Fruit fly (Drosophila melanogaster) whole organism, embryonic: ENCODE data around the gene bab1.

ENCODE experiments used
- Adf1 ChIP-seq: fragments of 200-800 bp; sonication (Bioruptor generic); IDR thresholded peaks from 2 replicates; pipeline ENCODE4 v1.3.6; 2022; ENCODE audit warnings: missing biosample characterization, missing genetic modification characterization
- Awh ChIP-seq: fragments of 200-800 bp; sonication (Bioruptor generic); IDR thresholded peaks from 2 replicates; pipeline ENCODE4, ENCODE4 v1.3.6; 2022; ENCODE audit warnings: missing biosample characterization, missing genetic modification characterization
- CG10267 ChIP-seq: fragments of 200-800 bp; sonication (Bioruptor generic); optimal IDR thresholded peaks from 2 replicates; lab custom pipeline; 2018; ENCODE audit warnings: missing biosample characterization, mild to moderate bottlenecking, missing genetic modification characterization, moderate library complexity
- CG10366 ChIP-seq: fragments of 200-800 bp; sonication (Bioruptor generic); IDR thresholded peaks from 2 replicates; pipeline ENCODE4 v1.3.6; 2022; ENCODE audit warnings: missing biosample characterization, missing genetic modification characterization
- CG11723 ChIP-seq: fragments of 200-800 bp; sonication (Bioruptor generic); optimal IDR thresholded peaks from 2 replicates; lab custom pipeline; 2017; ENCODE audit warnings: missing biosample characterization, mild to moderate bottlenecking, missing genetic modification characterization
- CG12071 ChIP-seq: fragments of 200-800 bp; sonication (Bioruptor generic); optimal IDR thresholded peaks from 3 replicates; lab custom pipeline; 2018; ENCODE audit warnings: missing biosample characterization, mild to moderate bottlenecking, missing genetic modification characterization
- CG14050 ChIP-seq: fragments of 200-800 bp; sonication (Bioruptor generic); IDR thresholded peaks from 3 replicates; pipeline ENCODE4 v1.3.6; 2022; ENCODE audit warnings: missing biosample characterization, missing genetic modification characterization
- CG15269 ChIP-seq: fragments of 200-800 bp; sonication (Bioruptor generic); optimal IDR thresholded peaks from 2 replicates; lab custom pipeline; 2018; ENCODE audit warnings: missing biosample characterization, mild to moderate bottlenecking, missing genetic modification characterization, moderate library complexity
- CG17328 ChIP-seq: fragments of 200-800 bp; sonication (Bioruptor generic); IDR thresholded peaks from 2 replicates; pipeline ENCODE4 v1.3.6; 2022; ENCODE audit warnings: missing biosample characterization, missing genetic modification characterization
- CG17359 ChIP-seq: fragments of 200-800 bp; sonication (Bioruptor generic); optimal IDR thresholded peaks from 3 replicates; lab custom pipeline; 2018; ENCODE audit warnings: missing biosample characterization, mild to moderate bottlenecking, missing genetic modification characterization, moderate library complexity
- CG30020 ChIP-seq: fragments of 200-800 bp; optimal IDR thresholded peaks from 2 replicates; lab custom pipeline; 2019; ENCODE audit warnings: missing biosample characterization, mild to moderate bottlenecking, missing genetic modification characterization, moderate library complexity
- CG8765 ChIP-seq: fragments of 200-800 bp; sonication (Bioruptor generic); IDR thresholded peaks from 2 replicates; pipeline ENCODE4 v1.3.6; 2022; ENCODE audit warnings: missing biosample characterization, missing genetic modification characterization
- CG9609 ChIP-seq: fragments of 200-800 bp; sonication (Bioruptor generic); optimal IDR thresholded peaks from 3 replicates; lab custom pipeline; 2016; ENCODE audit warnings: missing biosample characterization, missing genetic modification characterization
- CG9932 ChIP-seq: fragments of 200-800 bp; sonication (Bioruptor generic); IDR thresholded peaks from 2 replicates; pipeline ENCODE4 v1.3.6; 2022; ENCODE audit warnings: missing biosample characterization, missing genetic modification characterization
- CkIIα-i1 ChIP-seq: fragments of 200-800 bp; sonication (Bioruptor generic); IDR thresholded peaks from 2 replicates; pipeline ENCODE4 v1.3.6; 2022; ENCODE audit warnings: missing biosample characterization, missing genetic modification characterization
- D ChIP-seq, 2 experiments: fragments of 200-800 bp in 1 of 2; fragments of >200 bp in 1 of 2; sonication (Bioruptor generic) in 1 of 2; optimal IDR thresholded peaks; 2 replicates in 1 of 2; 3 replicates in 1 of 2; lab custom pipeline; 2017; ENCODE audit warnings: mild to moderate bottlenecking in 1 of 2, missing biosample characterization in 1 of 2, missing genetic modification characterization in 1 of 2, missing genetic modification reagents in 1 of 2
- Dad ChIP-seq: fragments of 200-800 bp; sonication (Bioruptor generic); optimal IDR thresholded peaks from 3 replicates; lab custom pipeline; 2016; ENCODE audit warnings: missing biosample characterization, missing genetic modification characterization
- Dp ChIP-seq: fragments of 200-800 bp; sonication (Bioruptor generic); optimal IDR thresholded peaks from 2 replicates; lab custom pipeline; 2018; ENCODE audit warnings: missing biosample characterization, mild to moderate bottlenecking, missing genetic modification characterization, moderate library complexity
- Hmr ChIP-seq: fragments of 200-800 bp; sonication (Bioruptor generic); optimal IDR thresholded peaks from 3 replicates; lab custom pipeline; 2017; ENCODE audit warnings: mild to moderate bottlenecking, missing biosample characterization, missing genetic modification reagents, missing genetic modification characterization
- NK7.1 ChIP-seq: fragments of 200-800 bp; sonication (Bioruptor generic); optimal IDR thresholded peaks from 3 replicates; lab custom pipeline; 2016; ENCODE audit warnings: missing biosample characterization, missing genetic modification characterization
- Vsx1 ChIP-seq: fragments of 200-800 bp; sonication (Bioruptor generic); optimal IDR thresholded peaks from 2 replicates; lab custom pipeline; 2017; ENCODE audit warnings: missing biosample characterization, mild to moderate bottlenecking, missing genetic modification characterization, missing genetic modification reagents
- ash1 ChIP-seq: fragments of 200-800 bp; sonication (Bioruptor generic); optimal IDR thresholded peaks from 2 replicates; lab custom pipeline; 2018; ENCODE audit warnings: missing biosample characterization, mild to moderate bottlenecking, missing genetic modification characterization
- caup ChIP-seq: fragments of 200-800 bp; sonication (Bioruptor generic); optimal IDR thresholded peaks from 3 replicates; lab custom pipeline; 2017; ENCODE audit warnings: missing biosample characterization, mild to moderate bottlenecking, missing genetic modification characterization, moderate library complexity; ENCODE audit not compliant: severe bottlenecking
- chn ChIP-seq: fragments of 200-800 bp; sonication (Bioruptor generic); optimal IDR thresholded peaks from 2 replicates; lab custom pipeline; 2016; ENCODE audit warnings: missing biosample characterization, missing genetic modification characterization
- crol ChIP-seq: fragments of 200-800 bp; sonication (Bioruptor generic); IDR thresholded peaks from 2 replicates; pipeline ENCODE4 v1.3.6; 2022; ENCODE audit warnings: missing biosample characterization, missing genetic modification characterization
- ems ChIP-seq: fragments of 200-800 bp; sonication (Bioruptor generic); optimal IDR thresholded peaks from 3 replicates; lab custom pipeline; 2016; ENCODE audit warnings: missing biosample characterization, missing genetic modification characterization
- eve ChIP-seq, 2 experiments: fragments of >200 bp; optimal IDR thresholded peaks; 2 replicates each; lab custom pipeline; 2017; ENCODE audit warnings: missing biosample characterization in 2 of 2, missing genetic modification characterization in 2 of 2
- fd64A ChIP-seq: fragments of 200-800 bp; sonication (Bioruptor generic); optimal IDR thresholded peaks from 3 replicates; lab custom pipeline; 2018; ENCODE audit warnings: missing biosample characterization, mild to moderate bottlenecking, missing genetic modification characterization
- gem ChIP-seq: fragments of 200-800 bp; sonication (Bioruptor generic); optimal IDR thresholded peaks from 2 replicates; lab custom pipeline; 2019; ENCODE audit warnings: missing biosample characterization, mild to moderate bottlenecking, missing genetic modification characterization, moderate library complexity
- gsb ChIP-seq: fragments of 200-800 bp; sonication (Bioruptor generic); IDR thresholded peaks from 2 replicates; pipeline ENCODE4 v1.3.6; 2022; ENCODE audit warnings: missing biosample characterization, missing genetic modification characterization
- ham ChIP-seq: fragments of 200-800 bp; sonication (Bioruptor generic); IDR thresholded peaks from 2 replicates; pipeline ENCODE4 v1.3.6; 2022; ENCODE audit warnings: missing biosample characterization, missing genetic modification characterization
- hbn ChIP-seq: fragments of 200-800 bp; sonication (Bioruptor generic); IDR thresholded peaks from 2 replicates; pipeline ENCODE4 v1.3.6; 2022; ENCODE audit warnings: missing biosample characterization, missing genetic modification characterization; ENCODE audit not compliant: partially characterized antibody
- hkb ChIP-seq, 2 experiments: fragments of 200-800 bp in 1 of 2; fragments of >200 bp in 1 of 2; sonication (Bioruptor generic) in 1 of 2; IDR thresholded peaks in 1 of 2; optimal IDR thresholded peaks in 1 of 2; 2 replicates each; pipeline versions ENCODE4 v1.3.6 to Lab custom; 2017 to 2022; ENCODE audit warnings: missing biosample characterization in 1 of 2, missing genetic modification characterization in 1 of 2
- jing ChIP-seq: fragments of 200-800 bp; sonication (Bioruptor generic); optimal IDR thresholded peaks from 2 replicates; lab custom pipeline; 2018; ENCODE audit warnings: missing biosample characterization, mild to moderate bottlenecking, missing genetic modification characterization
- klu ChIP-seq: fragments of 200-800 bp; sonication (Bioruptor generic); IDR thresholded peaks from 2 replicates; pipeline ENCODE4 v1.3.6; 2022; ENCODE audit warnings: missing biosample characterization, missing genetic modification characterization
- lola ChIP-seq, 3 experiments: fragments of >200 bp in 2 of 3; fragments of 200-800 bp in 1 of 3; sonication (Bioruptor generic) in 1 of 3; optimal IDR thresholded peaks; 2 replicates each; lab custom pipeline; 2017 to 2019; ENCODE audit warnings: missing biosample characterization in 3 of 3, missing genetic modification characterization in 3 of 3, mild to moderate bottlenecking in 1 of 3, moderate library complexity in 1 of 3
- org-1 ChIP-seq: fragments of 200-800 bp; sonication (Bioruptor generic); optimal IDR thresholded peaks from 2 replicates; lab custom pipeline; 2017; ENCODE audit warnings: missing biosample characterization, missing genetic modification characterization
- shn ChIP-seq: fragments of 200-800 bp; sonication (Bioruptor generic); optimal IDR thresholded peaks from 3 replicates; lab custom pipeline; 2016; ENCODE audit warnings: missing biosample characterization, missing genetic modification characterization
- slbo ChIP-seq: fragments of 200-800 bp; sonication (Bioruptor generic); IDR thresholded peaks from 2 replicates; pipeline ENCODE4 v1.3.6; 2022; ENCODE audit warnings: missing biosample characterization, missing genetic modification characterization
- sr ChIP-seq: fragments of 200-800 bp; sonication (Bioruptor generic); IDR thresholded peaks from 3 replicates; pipeline ENCODE4 v1.3.6; 2022; ENCODE audit warnings: missing biosample characterization, missing genetic modification characterization
- unc-4 ChIP-seq: fragments of 200-800 bp; sonication (Bioruptor generic); IDR thresholded peaks from 2 replicates; pipeline ENCODE4 v1.3.6; 2022; ENCODE audit warnings: missing biosample characterization, missing genetic modification characterization; ENCODE audit not compliant: partially characterized antibody
- unpg ChIP-seq: fragments of 200-800 bp; sonication (Bioruptor generic); optimal IDR thresholded peaks from 3 replicates; lab custom pipeline; 2018; ENCODE audit warnings: missing biosample characterization, mild to moderate bottlenecking, missing genetic modification characterization, moderate library complexity
- vnd ChIP-seq: fragments of 200-800 bp; sonication (Bioruptor generic); IDR thresholded peaks from 3 replicates; pipeline ENCODE4 v1.3.6; 2022; ENCODE audit warnings: missing biosample characterization, missing genetic modification characterization; ENCODE audit not compliant: partially characterized antibody
- wor ChIP-seq: fragments of 200-800 bp; sonication (Bioruptor generic); IDR thresholded peaks from 2 replicates; pipeline ENCODE4 v1.3.6; 2022; ENCODE audit warnings: missing biosample characterization, missing genetic modification characterization
- zen2 ChIP-seq: fragments of 200-800 bp; sonication (Bioruptor generic); IDR thresholded peaks from 3 replicates; pipeline ENCODE4 v1.3.6; 2022; ENCODE audit warnings: missing biosample characterization, missing genetic modification characterization; ENCODE audit not compliant: partially characterized antibody

The bab1 gene

dm6 chr3L:1010969-1011368 lies 89.9 kb downstream of the bab1 start (continued):
- no peak for TF ChIP-seq unpg
- TF ChIP-seq Hmr (GFP tag; lab: Kevin White, UChicago) = peak; percentile 55
- no peak for TF ChIP-seq fd64A (GFP tag; lab: Kevin White, UChicago)
- TF ChIP-seq caup = peak; percentile 16
- TF ChIP-seq CG17328 (GFP tag; lab: Robert Waterston, UW) = peak; percentile 42; the same call in 1 of the 2 replicates
- TF ChIP-seq CG8765 (GFP tag; lab: Robert Waterston, UW) = no peak
- no peak for TF ChIP-seq CG30020 (tag; lab: Kevin White, UChicago)
- TF ChIP-seq slbo = peak; percentile 49
- no peak for TF ChIP-seq crol (GFP tag; lab: Robert Waterston, UW)
- no peak for TF ChIP-seq gsb (GFP tag; lab: Robert Waterston, UW)

- peak; percentile 23 for TF ChIP-seq CG10267 (tag; lab: Kevin White, UChicago)
- peak; percentile 85 for TF ChIP-seq gem
- peak; percentile 79 for TF ChIP-seq Adf1 (GFP tag; lab: Robert Waterston, UW)
- TF ChIP-seq CG15269 = peak; percentile 86
- TF ChIP-seq zen2 (GFP tag; lab: Robert Waterston, UW) = no peak
- TF ChIP-seq vnd (GFP tag; lab: Robert Waterston, UW) = no peak
- no peak for TF ChIP-seq Vsx1 (GFP tag; lab: Kevin White, UChicago)
- TF ChIP-seq Dad (GFP tag; lab: Kevin White, UChicago) = peak; percentile 69
- peak; percentile 74 for TF ChIP-seq CG12071
- TF ChIP-seq hkb (optimal IDR thresholded peaks at IDR 0.05; lab: Kevin White, UChicago) = no peak
- TF ChIP-seq hkb (GFP tag; IDR thresholded peaks at IDR 0.05; lab: Robert Waterston, UW) = peak; percentile 91
- TF ChIP-seq ash1 (GFP tag; lab: Kevin White, UChicago) = no peak
- peak; percentile 87 for TF ChIP-seq CG10366 (GFP tag; lab: Robert Waterston, UW)
- TF ChIP-seq Awh (GFP tag; lab: Robert Waterston, UW) = peak; percentile 88
- TF ChIP-seq ham = peak; percentile 28; the same call in 1 of the 2 replicates
- no peak for TF ChIP-seq D (optimal IDR thresholded peaks at IDR 0.05; lab: Kevin White, UChicago)
- TF ChIP-seq D (GFP tag; optimal IDR thresholded peaks at IDR 0.05; lab: Kevin White, UChicago) = peak; percentile 65
- peak; percentile 68 for TF ChIP-seq CG17359
- TF ChIP-seq lola (GFP tag; optimal IDR thresholded peaks at IDR 0.05; lab: Kevin White, UChicago) = peak in 1 of 3 experiments; percentile 59
- peak; percentile 92 for TF ChIP-seq CG9932 (GFP tag; lab: Robert Waterston, UW)
- peak; percentile 61 for TF ChIP-seq ems (GFP tag; lab: Kevin White, UChicago)
- TF ChIP-seq klu (GFP tag; lab: Robert Waterston, UW) = peak; percentile 61
- TF ChIP-seq jing = peak; percentile 63
- peak in 1 of 2 experiments; percentile 72 for TF ChIP-seq eve (GFP tag; optimal IDR thresholded peaks at IDR 0.05; lab: Kevin White, UChicago)
- no peak for TF ChIP-seq Dp (GFP tag; lab: Kevin White, UChicago)
- peak; percentile 51; the same call in 1 of the 3 replicates for TF ChIP-seq sr (GFP tag; lab: Robert Waterston, UW)
- peak; percentile 74 for TF ChIP-seq org-1
- no peak for TF ChIP-seq unc-4 (GFP tag; lab: Robert Waterston, UW)
- TF ChIP-seq shn (GFP tag; lab: Kevin White, UChicago) = no peak
- TF ChIP-seq CG14050 = peak; percentile 77
- TF ChIP-seq CkIIα-i1 (GFP tag; lab: Robert Waterston, UW) = no peak
- TF ChIP-seq fd64A (GFP tag; lab: Kevin White, UChicago) = no peak
- peak; percentile 66 for TF ChIP-seq CG11723 (GFP tag; lab: Kevin White, UChicago)
- TF ChIP-seq chn (GFP tag; lab: Kevin White, UChicago) = peak; percentile 36
- peak; percentile 77 for TF ChIP-seq wor
- TF ChIP-seq hbn = no peak
- TF ChIP-seq CG9609 (GFP tag; lab: Kevin White, UChicago) = peak; percentile 34
- TF ChIP-seq NK7.1 (GFP tag; lab: Kevin White, UChicago) = no peak
Measured at dm6 chr3L:1007513-1008459, 93.1 kb downstream of the bab1 start.
